Fruit fly (Drosophila melanogaster): Measurements from ENCODE around the gene CG11586.
A peak's percentile ranks its signal among the peaks of the same experiment; 100 is the strongest.

The CG11586 gene

DNA sequence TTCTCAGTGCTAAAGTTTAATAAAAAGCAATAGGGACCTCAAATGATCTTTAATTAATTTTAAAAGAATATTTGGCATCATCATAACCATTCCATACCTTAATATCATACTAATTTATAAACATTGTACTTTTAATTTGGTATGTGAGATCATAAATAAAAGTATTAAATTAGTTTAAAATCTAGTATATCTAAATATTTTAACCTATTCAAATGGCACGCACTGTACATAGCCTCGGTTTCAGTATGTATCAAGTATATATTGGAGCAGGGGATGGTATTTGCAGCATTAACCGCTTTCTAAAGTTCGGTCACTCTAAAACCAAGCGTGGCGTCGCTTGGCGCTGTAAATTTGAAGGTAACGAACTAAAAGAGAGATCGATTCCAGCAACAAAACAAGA, 19.8 kb downstream of the CG11586 start, which contains the start of gene pav (continued):
- TF ChIP-seq CG11093 (GFP tag; IDR thresholded peaks at IDR 0.05) (no peak), CG13424 (tag; optimal IDR thresholded peaks at IDR 0.05) (peak; percentile 53), phol (tag; optimal IDR thresholded peaks at IDR 0.05) (peak; percentile 64), Six4 (GFP tag; optimal IDR thresholded peaks at IDR 0.05) (no peak), fd3F (GFP tag; optimal IDR thresholded peaks at IDR 0.05) (no peak), Opbp (GFP tag; IDR thresholded peaks at IDR 0.05; ENCODE audit: partially characterized antibody) (0 out of 3 replicates have a peak, but pooled peaks have one; percentile 6), CG18476 (GFP tag; optimal IDR thresholded peaks at IDR 0.05) (peak; percentile 16), CG11456 (GFP tag; IDR thresholded peaks at IDR 0.05) (0 out of 3 replicates have a peak, but pooled peaks have one; percentile 31), hbn (GFP tag; IDR thresholded peaks at IDR 0.05; ENCODE audit: partially characterized antibody) (no peak), CkIIα-i1 (GFP tag; IDR thresholded peaks at IDR 0.05) (no peak), onecut (GFP tag; IDR thresholded peaks at IDR 0.05) (peak; percentile 24; the same call in 1 of the 2 replicates), CG7786 (GFP tag; optimal IDR thresholded peaks at IDR 0.05) (no peak), Atf3 (GFP tag; optimal IDR thresholded peaks at IDR 0.05) (no peak), CG2889 (GFP tag; IDR thresholded peaks at IDR 0.05) (no peak), CG13123 (GFP tag; optimal IDR thresholded peaks at IDR 0.05) (no peak), gcm2 (GFP tag; optimal IDR thresholded peaks at IDR 0.05) (no peak), Atf6 (GFP tag; IDR thresholded peaks at IDR 0.05) (peak; percentile 26; the same call in 1 of the 2 replicates), CG14667 (GFP tag; IDR thresholded peaks at IDR 0.05) (peak; percentile 4; the same call in 1 of the 2 replicates), D19B (GFP tag; optimal IDR thresholded peaks at IDR 0.05) (peak; percentile 86), crc (GFP tag; optimal IDR thresholded peaks at IDR 0.05) (no peak), dysf (GFP tag; IDR thresholded peaks at IDR 0.05) (peak; percentile 70; the same call in 2 of the 3 replicates), CG31365 (tag; optimal IDR thresholded peaks at IDR 0.05) (no peak), Dip2 (GFP tag; IDR thresholded peaks at IDR 0.05) (no peak), CG9437 (GFP tag; optimal IDR thresholded peaks at IDR 0.05) (no peak), ken (GFP tag; IDR thresholded peaks at IDR 0.05) (no peak), gsb-n (tag; optimal IDR thresholded peaks at IDR 0.05) (no peak), CG17802 (tag; optimal IDR thresholded peaks at IDR 0.05) (no peak), CG11723 (GFP tag; optimal IDR thresholded peaks at IDR 0.05) (no peak), B-H1 (GFP tag; IDR thresholded peaks at IDR 0.05) (peak; percentile 32; the same call in 1 of the 3 replicates), HHEX (GFP tag; optimal IDR thresholded peaks at IDR 0.05) (no peak), ind (GFP tag; optimal IDR thresholded peaks at IDR 0.05) (peak; percentile 31), Spps (tag; optimal IDR thresholded peaks at IDR 0.05) (no peak), chn (GFP tag; optimal IDR thresholded peaks at IDR 0.05) (no peak), CoRest (tag; optimal IDR thresholded peaks at IDR 0.05) (peak; percentile 70), CG11247 (GFP tag; IDR thresholded peaks at IDR 0.05) (no peak), danr (GFP tag; IDR thresholded peaks at IDR 0.05) (no peak), CG31441 (GFP tag; IDR thresholded peaks at IDR 0.05) (no peak; the same call in 1 of the 2 replicates), Ada2b (GFP tag; IDR thresholded peaks at IDR 0.05) (peak; percentile 56), nom (GFP tag; optimal IDR thresholded peaks at IDR 0.05) (no peak), row (GFP tag; IDR thresholded peaks at IDR 0.05) (peak; percentile 82), CG2202 (tag; optimal IDR thresholded peaks at IDR 0.05) (no peak), E2f2 (GFP tag; IDR thresholded peaks at IDR 0.05) (peak; percentile 93), CG10431 (GFP tag; optimal IDR thresholded peaks at IDR 0.05) (no peak), Myb (GFP tag; optimal IDR thresholded peaks at IDR 0.05) (peak; percentile 39), wor (GFP tag; IDR thresholded peaks at IDR 0.05) (no peak), H15 (GFP tag; IDR thresholded peaks at IDR 0.05) (peak; percentile 32; the same call in 1 of the 3 replicates), Fer2 (tag; optimal IDR thresholded peaks at IDR 0.05) (no peak), nmo (GFP tag; optimal IDR thresholded peaks at IDR 0.05) (peak; percentile 60), Fer1 (GFP tag; optimal IDR thresholded peaks at IDR 0.05) (no peak)

Data from whole organism, embryonic.